Worm (Caenorhabditis elegans): ENCODE results near the gene metr-1.
"Not testable (repeated sequence)": the region's sequence is repeated elsewhere in the genome, so short reads cannot be mapped to it uniquely, and the experiment has no call there.

Gene metr-1

ce11 chrII:10933948-10934722, 7.8 kb downstream of the metr-1 start:
- TF ChIP-seq hnd-1 (tag; optimal IDR thresholded peaks at IDR 0.05) (no peak), ceh-13 (GFP tag; optimal IDR thresholded peaks at IDR 0.05) (no peak), hmbx-1 (tag; optimal IDR thresholded peaks at IDR 0.05) (no peak), aly-1 (tag; optimal IDR thresholded peaks at IDR 0.05) (no peak), ceh-36 (tag; optimal IDR thresholded peaks at IDR 0.05) (no peak), sea-1 (GFP tag; conservative IDR thresholded peaks at IDR 0.05) (no peak), F13C5.2 (tag; optimal IDR thresholded peaks at IDR 0.05) (no peak), tbx-37 (GFP tag; conservative IDR thresholded peaks at IDR 0.05) (no peak), hmg-4 (GFP tag; optimal IDR thresholded peaks at IDR 0.05) (no peak), pes-1 (GFP tag; IDR thresholded peaks at IDR 0.05) (no peak), scrt-1 (GFP tag; IDR thresholded peaks at IDR 0.05) (no peak), B0310.2 (tag; optimal IDR thresholded peaks at IDR 0.05) (no peak), ama-1 (optimal IDR thresholded peaks at IDR 0.05) (no peak)

ce11 chrII:10934786-10935185, 8.4 kb downstream of the metr-1 start, which contains the start of gene R03D7.2:
TSS of gene R03D7.2 (minus strand) at chrII:10935184.
- no peak for TF ChIP-seq ceh-13 (GFP tag; optimal IDR thresholded peaks at IDR 0.05)
- TF ChIP-seq scrt-1 (GFP tag; IDR thresholded peaks at IDR 0.05), result no peak
- no peak for TF ChIP-seq sea-1 (GFP tag; conservative IDR thresholded peaks at IDR 0.05)
- TF ChIP-seq ama-1 (optimal IDR thresholded peaks at IDR 0.05), result no peak

- TF ChIP-seq scrt-1 (GFP tag; IDR thresholded peaks at IDR 0.05) (no peak), hmg-4 (GFP tag; optimal IDR thresholded peaks at IDR 0.05) (no peak), aly-1 (tag; optimal IDR thresholded peaks at IDR 0.05) (no peak)
These were observed 9.0 kb downstream of the metr-1 start for ce11 chrII:10935336-10935735.

- TF ChIP-seq tra-4 (tag; optimal IDR thresholded peaks at IDR 0.05); flt-1 (GFP tag; IDR thresholded peaks at IDR 0.05); ama-1 (optimal IDR thresholded peaks at IDR 0.05): not testable (repeated sequence)
These were observed 15.6 kb downstream of the metr-1 start, which contains the start of gene R03D7.15 for ce11 chrII:10941918-10942317. TSS of gene R03D7.15 (plus strand) at chrII:10942216.

- no peak for TF ChIP-seq tra-4 (tag; optimal IDR thresholded peaks at IDR 0.05)
- TF ChIP-seq B0310.2 (tag; optimal IDR thresholded peaks at IDR 0.05), result no peak
- no peak for TF ChIP-seq ceh-36 (tag; optimal IDR thresholded peaks at IDR 0.05)
- no peak for TF ChIP-seq ama-1 (optimal IDR thresholded peaks at IDR 0.05)
- no peak for TF ChIP-seq ets-7 (tag; optimal IDR thresholded peaks at IDR 0.05)
- TF ChIP-seq hnd-1 (tag; optimal IDR thresholded peaks at IDR 0.05), result no peak
- no peak for TF ChIP-seq F13C5.2 (tag; optimal IDR thresholded peaks at IDR 0.05)
- TF ChIP-seq sea-1 (GFP tag; conservative IDR thresholded peaks at IDR 0.05), result no peak
- TF ChIP-seq scrt-1 (GFP tag; IDR thresholded peaks at IDR 0.05), result no peak
- TF ChIP-seq aly-1 (tag; optimal IDR thresholded peaks at IDR 0.05), result no peak
- TF ChIP-seq hmbx-1 (tag; optimal IDR thresholded peaks at IDR 0.05), result no peak
- TF ChIP-seq flt-1 (GFP tag; IDR thresholded peaks at IDR 0.05), result no peak
- no peak for TF ChIP-seq pes-1 (GFP tag; IDR thresholded peaks at IDR 0.05)
- TF ChIP-seq tbx-37 (GFP tag; conservative IDR thresholded peaks at IDR 0.05), result no peak
- TF ChIP-seq tbx-11 (GFP tag; IDR thresholded peaks at IDR 0.05), result no peak
- no peak for TF ChIP-seq hmg-4 (GFP tag; optimal IDR thresholded peaks at IDR 0.05)
- no peak for TF ChIP-seq ceh-13 (GFP tag; optimal IDR thresholded peaks at IDR 0.05)
These were observed 19.1 kb downstream of the metr-1 start for ce11 chrII:10945446-10945845.

ce11 chrII:10946848-10947247, 20.5 kb downstream of the metr-1 start:
- TF ChIP-seq hnd-1 (tag; optimal IDR thresholded peaks at IDR 0.05) (no peak), ceh-36 (tag; optimal IDR thresholded peaks at IDR 0.05) (no peak), tra-4 (tag; optimal IDR thresholded peaks at IDR 0.05) (no peak), tbx-37 (GFP tag; conservative IDR thresholded peaks at IDR 0.05) (no peak), B0310.2 (tag; optimal IDR thresholded peaks at IDR 0.05) (no peak), pes-1 (GFP tag; IDR thresholded peaks at IDR 0.05) (no peak), scrt-1 (GFP tag; IDR thresholded peaks at IDR 0.05) (no peak), ets-7 (tag; optimal IDR thresholded peaks at IDR 0.05) (no peak), tbx-11 (GFP tag; IDR thresholded peaks at IDR 0.05) (no peak), sea-1 (GFP tag; conservative IDR thresholded peaks at IDR 0.05) (no peak), hmg-4 (GFP tag; optimal IDR thresholded peaks at IDR 0.05) (no peak), flt-1 (GFP tag; IDR thresholded peaks at IDR 0.05) (no peak), F13C5.2 (tag; optimal IDR thresholded peaks at IDR 0.05) (no peak), aly-1 (tag; optimal IDR thresholded peaks at IDR 0.05) (no peak), ceh-13 (GFP tag; optimal IDR thresholded peaks at IDR 0.05) (no peak), ama-1 (optimal IDR thresholded peaks at IDR 0.05) (no peak), hmbx-1 (tag; optimal IDR thresholded peaks at IDR 0.05) (no peak)

ce11 chrII:10947317-10947716, 21.0 kb downstream of the metr-1 start, which contains the start of the genes tceb-3 and gskl-1:
TSS of gene tceb-3 (minus strand) at chrII:10947417.
TSS of gene gskl-1 (plus strand) at chrII:10947559.
- TF ChIP-seq hnd-1 (tag; optimal IDR thresholded peaks at IDR 0.05) (no peak), ceh-36 (tag; optimal IDR thresholded peaks at IDR 0.05) (no peak), B0310.2 (tag; optimal IDR thresholded peaks at IDR 0.05) (no peak), ets-7 (tag; optimal IDR thresholded peaks at IDR 0.05) (no peak), hmg-4 (GFP tag; optimal IDR thresholded peaks at IDR 0.05) (no peak), tbx-11 (GFP tag; IDR thresholded peaks at IDR 0.05) (no peak), aly-1 (tag; optimal IDR thresholded peaks at IDR 0.05) (no peak), tra-4 (tag; optimal IDR thresholded peaks at IDR 0.05) (no peak), ceh-13 (GFP tag; optimal IDR thresholded peaks at IDR 0.05) (no peak), F13C5.2 (tag; optimal IDR thresholded peaks at IDR 0.05) (no peak)
